Fruit fly (Drosophila melanogaster) whole organism, embryonic: Measurements from ENCODE around the gene cdi.

Experiments used
- ATbp ChIP-seq: fragments of 200-800 bp; sonication (Bioruptor generic); optimal IDR thresholded peaks from 2 replicates; lab custom pipeline; 2017; ENCODE audit warnings: missing biosample characterization, mild to moderate bottlenecking, missing genetic modification characterization, missing genetic modification reagents
- BEAF-32 ChIP-seq: fragments of 200-800 bp; sonication (Bioruptor generic); optimal IDR thresholded peaks from 3 replicates; lab custom pipeline; 2017; ENCODE audit warnings: missing biosample characterization, missing genetic modification characterization, mild to moderate bottlenecking, moderate library complexity, missing genetic modification reagents
- CG11247 ChIP-seq: fragments of 200-800 bp; sonication (Bioruptor generic); IDR thresholded peaks from 2 replicates; pipeline ENCODE4 v1.3.6; 2022; ENCODE audit warnings: missing biosample characterization, missing genetic modification characterization
- CG11695 ChIP-seq: fragments of 200-800 bp; sonication (Bioruptor generic); IDR thresholded peaks from 3 replicates; pipeline ENCODE4 v1.3.6; 2022; ENCODE audit warnings: missing biosample characterization, missing genetic modification characterization
- CG12155 ChIP-seq: fragments of 200-800 bp; sonication (Bioruptor generic); optimal IDR thresholded peaks from 3 replicates; lab custom pipeline; 2016; ENCODE audit warnings: missing biosample characterization, missing genetic modification characterization
- CG14050 ChIP-seq: fragments of 200-800 bp; sonication (Bioruptor generic); IDR thresholded peaks from 3 replicates; pipeline ENCODE4 v1.3.6; 2022; ENCODE audit warnings: missing biosample characterization, missing genetic modification characterization
- CG14710 ChIP-seq: fragments of 200-800 bp; sonication (Bioruptor generic); optimal IDR thresholded peaks from 3 replicates; lab custom pipeline; 2019; ENCODE audit warnings: missing biosample characterization, mild to moderate bottlenecking, missing genetic modification characterization, moderate library complexity
- CG17568 ChIP-seq: fragments of 200-800 bp; sonication (Bioruptor generic); optimal IDR thresholded peaks from 2 replicates; lab custom pipeline; 2018; ENCODE audit warnings: missing biosample characterization, mild to moderate bottlenecking, missing genetic modification characterization, moderate library complexity
- CG2199 ChIP-seq: fragments of 200-800 bp; sonication (Bioruptor generic); IDR thresholded peaks from 3 replicates; pipeline ENCODE4 v1.3.6; 2022; ENCODE audit warnings: missing biosample characterization, missing genetic modification characterization
- CG2712 ChIP-seq: fragments of 200-800 bp; optimal IDR thresholded peaks from 3 replicates; lab custom pipeline; 2019; ENCODE audit warnings: missing biosample characterization, mild to moderate bottlenecking, missing genetic modification characterization, moderate library complexity
- CG2875 ChIP-seq: fragments of 200-800 bp; sonication (Bioruptor generic); optimal IDR thresholded peaks from 2 replicates; lab custom pipeline; 2017; ENCODE audit warnings: missing biosample characterization, mild to moderate bottlenecking, missing genetic modification characterization, missing genetic modification reagents
- CG31365 ChIP-seq: fragments of 200-800 bp; sonication (Bioruptor generic); optimal IDR thresholded peaks from 2 replicates; lab custom pipeline; 2018; ENCODE audit warnings: missing biosample characterization, mild to moderate bottlenecking, missing genetic modification characterization
- CG32772 ChIP-seq: fragments of 200-800 bp; sonication (Bioruptor generic); IDR thresholded peaks from 2 replicates; pipeline ENCODE4 v1.3.6; 2022; ENCODE audit warnings: missing biosample characterization, missing genetic modification characterization
- CG34422 ChIP-seq: fragments of 200-800 bp; sonication (Bioruptor generic); IDR thresholded peaks from 3 replicates; pipeline ENCODE4 v1.3.6; 2022; ENCODE audit warnings: missing biosample characterization, missing genetic modification characterization
- CG3838 ChIP-seq: fragments of 200-800 bp; sonication (Bioruptor generic); optimal IDR thresholded peaks from 3 replicates; lab custom pipeline; 2016; ENCODE audit warnings: missing biosample characterization, missing genetic modification characterization
- CG3995 ChIP-seq: fragments of 200-800 bp; sonication (Bioruptor generic); optimal IDR thresholded peaks from 3 replicates; lab custom pipeline; 2016; ENCODE audit warnings: missing biosample characterization, missing genetic modification characterization
- CG4328 ChIP-seq: fragments of 200-800 bp; sonication (Bioruptor generic); optimal IDR thresholded peaks from 3 replicates; lab custom pipeline; 2017; ENCODE audit warnings: missing biosample characterization, missing genetic modification reagents, missing genetic modification characterization
- CG7786 ChIP-seq: fragments of 200-800 bp; sonication (Bioruptor generic); optimal IDR thresholded peaks from 2 replicates; lab custom pipeline; 2016; ENCODE audit warnings: missing biosample characterization, missing genetic modification characterization
- CG8478 ChIP-seq: fragments of >200 bp; optimal IDR thresholded peaks from 2 replicates; lab custom pipeline; 2018
- CG9609 ChIP-seq: fragments of 200-800 bp; sonication (Bioruptor generic); optimal IDR thresholded peaks from 3 replicates; lab custom pipeline; 2016; ENCODE audit warnings: missing biosample characterization, missing genetic modification characterization
- D ChIP-seq, 2 experiments: fragments of 200-800 bp in 1 of 2; fragments of >200 bp in 1 of 2; sonication (Bioruptor generic) in 1 of 2; optimal IDR thresholded peaks; 2 replicates in 1 of 2; 3 replicates in 1 of 2; lab custom pipeline; 2017; ENCODE audit warnings: mild to moderate bottlenecking in 1 of 2, missing biosample characterization in 1 of 2, missing genetic modification characterization in 1 of 2, missing genetic modification reagents in 1 of 2
- Dp ChIP-seq: fragments of 200-800 bp; sonication (Bioruptor generic); optimal IDR thresholded peaks from 2 replicates; lab custom pipeline; 2018; ENCODE audit warnings: missing biosample characterization, mild to moderate bottlenecking, missing genetic modification characterization, moderate library complexity
- ERR ChIP-seq: fragments of 200-800 bp; sonication (Bioruptor generic); optimal IDR thresholded peaks from 2 replicates; lab custom pipeline; 2016; ENCODE audit warnings: missing biosample characterization, missing genetic modification characterization
- Fer3 ChIP-seq: fragments of 200-800 bp; sonication (Bioruptor generic); optimal IDR thresholded peaks from 2 replicates; lab custom pipeline; 2018; ENCODE audit warnings: missing biosample characterization, mild to moderate bottlenecking, missing genetic modification characterization, moderate library complexity
- H15 ChIP-seq: fragments of 200-800 bp; sonication (Bioruptor generic); IDR thresholded peaks from 3 replicates; pipeline ENCODE4 v1.3.6; 2022; ENCODE audit warnings: missing biosample characterization, missing genetic modification characterization
- HLH54F ChIP-seq: fragments of 200-800 bp; sonication (Bioruptor generic); optimal IDR thresholded peaks from 3 replicates; lab custom pipeline; 2016; ENCODE audit warnings: missing biosample characterization, missing genetic modification characterization
- Hmr ChIP-seq: fragments of 200-800 bp; sonication (Bioruptor generic); optimal IDR thresholded peaks from 3 replicates; lab custom pipeline; 2017; ENCODE audit warnings: mild to moderate bottlenecking, missing biosample characterization, missing genetic modification reagents, missing genetic modification characterization
- Lpt ChIP-seq: fragments of >200 bp; optimal IDR thresholded peaks from 2 replicates; lab custom pipeline; 2018; ENCODE audit warnings: missing biosample characterization, missing genetic modification characterization
- MBD-R2 ChIP-seq: fragments of 200-800 bp; sonication (Bioruptor generic); IDR thresholded peaks from 2 replicates; pipeline ENCODE4 v1.3.6; 2022; ENCODE audit warnings: missing biosample characterization, missing genetic modification characterization
- Mrtf ChIP-seq: fragments of 200-800 bp; sonication (Bioruptor generic); IDR thresholded peaks from 3 replicates; pipeline ENCODE4 v1.3.6; 2022; ENCODE audit warnings: missing biosample characterization, missing genetic modification characterization
- abd-A ChIP-seq: fragments of 200-800 bp; sonication (Bioruptor generic); optimal IDR thresholded peaks from 3 replicates; lab custom pipeline; 2019; ENCODE audit warnings: missing biosample characterization, mild to moderate bottlenecking, missing genetic modification characterization, moderate library complexity
- ara ChIP-seq: fragments of 200-800 bp; sonication (Bioruptor generic); IDR thresholded peaks from 2 replicates; pipeline ENCODE4 v1.3.6; 2022; ENCODE audit warnings: missing biosample characterization, missing genetic modification characterization
- ato ChIP-seq: fragments of 200-800 bp; sonication (Bioruptor generic); IDR thresholded peaks from 2 replicates; pipeline ENCODE4 v1.3.6; 2022; ENCODE audit warnings: missing biosample characterization, missing genetic modification characterization; ENCODE audit not compliant: partially characterized antibody
- bcd ChIP-seq: fragments of 200-800 bp; sonication (Bioruptor generic); optimal IDR thresholded peaks from 2 replicates; lab custom pipeline; 2017; ENCODE audit warnings: missing biosample characterization, mild to moderate bottlenecking, missing genetic modification characterization
- chm ChIP-seq: fragments of 200-800 bp; sonication (Bioruptor generic); IDR thresholded peaks from 2 replicates; pipeline ENCODE4 v1.3.6; 2022; ENCODE audit warnings: missing biosample characterization, missing genetic modification characterization
- crc ChIP-seq: fragments of 200-800 bp; sonication (Bioruptor generic); optimal IDR thresholded peaks from 2 replicates; lab custom pipeline; 2016; ENCODE audit warnings: missing biosample characterization, missing genetic modification characterization
- cwo ChIP-seq: fragments of 200-800 bp; sonication (Bioruptor generic); optimal IDR thresholded peaks from 3 replicates; lab custom pipeline; 2017; ENCODE audit warnings: missing biosample characterization, missing genetic modification characterization, mild to moderate bottlenecking, moderate library complexity, missing genetic modification reagents
- fd102C ChIP-seq: fragments of 200-800 bp; sonication (Bioruptor generic); optimal IDR thresholded peaks from 2 replicates; lab custom pipeline; 2018; ENCODE audit warnings: missing biosample characterization, mild to moderate bottlenecking, missing genetic modification characterization, moderate library complexity
- fd3F ChIP-seq: fragments of 200-800 bp; sonication (Bioruptor generic); optimal IDR thresholded peaks from 2 replicates; lab custom pipeline; 2018; ENCODE audit warnings: missing biosample characterization, mild to moderate bottlenecking, missing genetic modification characterization, moderate library complexity
- gcm ChIP-seq: fragments of 200-800 bp; sonication (Bioruptor generic); optimal IDR thresholded peaks from 2 replicates; lab custom pipeline; 2019; ENCODE audit warnings: missing biosample characterization, mild to moderate bottlenecking, missing genetic modification characterization, moderate library complexity
- klu ChIP-seq: fragments of 200-800 bp; sonication (Bioruptor generic); IDR thresholded peaks from 2 replicates; pipeline ENCODE4 v1.3.6; 2022; ENCODE audit warnings: missing biosample characterization, missing genetic modification characterization
- lilli ChIP-seq: fragments of 200-800 bp; sonication (Bioruptor generic); optimal IDR thresholded peaks from 3 replicates; lab custom pipeline; 2016; ENCODE audit warnings: missing biosample characterization, missing genetic modification characterization
- nerfin-2 ChIP-seq: fragments of 200-800 bp; sonication (Bioruptor generic); IDR thresholded peaks from 2 replicates; pipeline ENCODE4 v1.3.6; 2022; ENCODE audit warnings: missing biosample characterization, missing genetic modification characterization; ENCODE audit not compliant: partially characterized antibody
- org-1 ChIP-seq: fragments of 200-800 bp; sonication (Bioruptor generic); optimal IDR thresholded peaks from 2 replicates; lab custom pipeline; 2017; ENCODE audit warnings: missing biosample characterization, missing genetic modification characterization
- pita ChIP-seq: fragments of 200-800 bp; sonication (Bioruptor generic); optimal IDR thresholded peaks from 2 replicates; lab custom pipeline; 2017; ENCODE audit warnings: missing biosample characterization, mild to moderate bottlenecking, missing genetic modification characterization
- schlank ChIP-seq: fragments of 200-800 bp; sonication (Bioruptor generic); optimal IDR thresholded peaks from 2 replicates; lab custom pipeline; 2018; ENCODE audit warnings: missing biosample characterization, mild to moderate bottlenecking, missing genetic modification characterization
- trem ChIP-seq: fragments of 200-800 bp; optimal IDR thresholded peaks from 3 replicates; lab custom pipeline; 2019; ENCODE audit warnings: missing biosample characterization, mild to moderate bottlenecking, missing genetic modification characterization, moderate library complexity
- unc-4 ChIP-seq: fragments of 200-800 bp; sonication (Bioruptor generic); IDR thresholded peaks from 2 replicates; pipeline ENCODE4 v1.3.6; 2022; ENCODE audit warnings: missing biosample characterization, missing genetic modification characterization; ENCODE audit not compliant: partially characterized antibody
- z ChIP-seq: fragments of 200-800 bp; sonication (Bioruptor generic); IDR thresholded peaks from 3 replicates; pipeline ENCODE4 v1.3.6; 2022; ENCODE audit warnings: missing biosample characterization, missing genetic modification characterization

Gene cdi

DNA sequence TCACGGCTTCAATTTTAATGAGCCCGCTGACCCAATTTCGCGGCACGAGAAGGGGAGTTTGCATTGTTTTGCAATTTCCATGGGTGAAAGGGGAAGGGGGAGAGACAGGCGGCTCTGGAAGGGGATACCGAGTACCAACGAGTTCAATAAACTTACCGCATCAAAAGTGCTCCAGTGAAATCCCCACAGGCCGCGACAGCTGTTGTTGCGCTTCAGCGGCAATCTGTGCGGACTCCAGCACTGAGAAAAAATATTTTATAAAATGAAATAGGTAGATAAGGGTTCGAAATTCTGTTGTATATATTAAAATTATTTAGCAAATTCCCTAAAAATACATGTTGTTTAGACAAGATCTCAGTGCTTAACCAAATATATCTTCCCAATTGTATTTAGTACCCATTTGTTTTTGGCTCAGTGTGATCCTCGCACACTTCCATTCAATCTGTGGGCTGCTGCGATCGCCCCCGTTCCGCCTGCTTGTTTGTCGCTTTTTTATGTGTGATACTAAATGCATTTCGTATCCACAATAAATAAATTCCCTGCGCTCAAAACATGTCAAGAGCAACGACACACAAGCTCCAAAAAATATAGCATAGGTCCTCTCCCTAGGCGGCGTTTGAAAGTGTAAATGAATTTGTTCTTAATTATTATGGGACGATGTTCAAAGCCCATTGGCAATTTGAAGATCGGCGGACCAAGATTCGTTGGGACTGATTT lies 98.4 kb downstream of the cdi start (continued):
- TF ChIP-seq z (GFP tag; lab: Robert Waterston, UW) = 0 out of 3 replicates have a peak, but pooled peaks have one; percentile 58
- TF ChIP-seq CG12155 (GFP tag; lab: Kevin White, UChicago) = peak; percentile 33
- peak; percentile 63 for TF ChIP-seq lilli
- TF ChIP-seq H15 (GFP tag; lab: Robert Waterston, UW) = peak; percentile 73; the same call in 2 of the 3 replicates
- peak; percentile 16 for TF ChIP-seq CG3838 (GFP tag; lab: Kevin White, UChicago)
- no peak for TF ChIP-seq CG31365 (tag; lab: Kevin White, UChicago)
- TF ChIP-seq crc (GFP tag; lab: Kevin White, UChicago) = peak; percentile 35
- no peak for TF ChIP-seq pita (GFP tag; lab: Kevin White, UChicago)
- no peak for TF ChIP-seq CG3995 (GFP tag; lab: Kevin White, UChicago)
- peak; percentile 27 for TF ChIP-seq CG17568 (GFP tag; lab: Kevin White, UChicago)
- peak; percentile 84 for TF ChIP-seq CG32772
- TF ChIP-seq Mrtf (GFP tag; lab: Robert Waterston, UW) = peak; percentile 55; the same call in 1 of the 3 replicates
- no peak for TF ChIP-seq BEAF-32 (GFP tag; lab: Kevin White, UChicago)
- TF ChIP-seq CG2712 (tag; lab: Kevin White, UChicago) = peak; percentile 87
- no peak for TF ChIP-seq nerfin-2 (GFP tag; lab: Robert Waterston, UW)
- no peak for TF ChIP-seq schlank (tag; lab: Kevin White, UChicago)
- TF ChIP-seq ato (GFP tag; lab: Robert Waterston, UW) = no peak
- TF ChIP-seq org-1 (GFP tag; lab: Kevin White, UChicago) = peak; percentile 50
- peak; percentile 46 for TF ChIP-seq cwo (GFP tag; lab: Kevin White, UChicago)
- peak; percentile 1 for TF ChIP-seq HLH54F (GFP tag; lab: Kevin White, UChicago)
- peak; percentile 87 for TF ChIP-seq ara (GFP tag; lab: Robert Waterston, UW)
- peak; percentile 84 for TF ChIP-seq ATbp (GFP tag; lab: Kevin White, UChicago)
- TF ChIP-seq ERR (GFP tag; lab: Kevin White, UChicago) = no peak
- peak; percentile 68 for TF ChIP-seq CG14050 (GFP tag; lab: Robert Waterston, UW)
- TF ChIP-seq unc-4 (GFP tag; lab: Robert Waterston, UW) = no peak
- peak; percentile 61 for TF ChIP-seq trem (tag; lab: Kevin White, UChicago)
- peak; percentile 29; the same call in 1 of the 2 replicates for TF ChIP-seq MBD-R2 (GFP tag; lab: Robert Waterston, UW)
- TF ChIP-seq CG9609 (GFP tag; lab: Kevin White, UChicago) = peak; percentile 2
- no peak for TF ChIP-seq CG11247 (GFP tag; lab: Robert Waterston, UW)
- TF ChIP-seq Hmr (GFP tag; lab: Kevin White, UChicago) = no peak
- TF ChIP-seq fd3F = peak; percentile 15
- TF ChIP-seq CG2875 (GFP tag; lab: Kevin White, UChicago) = peak; percentile 84
- no peak for TF ChIP-seq Dp (GFP tag; lab: Kevin White, UChicago)
- TF ChIP-seq CG8478 (lab: Kevin White, UChicago) = no peak
- TF ChIP-seq CG11695 (GFP tag; lab: Robert Waterston, UW) = peak; percentile 62; the same call in 2 of the 3 replicates
- TF ChIP-seq CG4328 (GFP tag; lab: Kevin White, UChicago) = peak; percentile 22
- no peak for TF ChIP-seq abd-A (tag; lab: Kevin White, UChicago)
- TF ChIP-seq chm = no peak
- TF ChIP-seq CG2199 (GFP tag; lab: Robert Waterston, UW) = peak; percentile 82; the same call in 2 of the 3 replicates
- TF ChIP-seq bcd (GFP tag; lab: Kevin White, UChicago) = peak; percentile 74
- 0 out of 2 replicates have a peak, but pooled peaks have one; percentile 38 for TF ChIP-seq klu (GFP tag; lab: Robert Waterston, UW)
- no peak for TF ChIP-seq fd102C
- peak; percentile 27 for TF ChIP-seq CG7786
- peak; percentile 61 for TF ChIP-seq Fer3 (tag; lab: Kevin White, UChicago)
- TF ChIP-seq CG14710 = peak; percentile 80
- peak; percentile 75 for TF ChIP-seq gcm (GFP tag; lab: Kevin White, UChicago)
- TF ChIP-seq D (optimal IDR thresholded peaks at IDR 0.05; lab: Kevin White, UChicago) = no peak
- peak; percentile 84 for TF ChIP-seq D (GFP tag; optimal IDR thresholded peaks at IDR 0.05; lab: Kevin White, UChicago)
- no peak for TF ChIP-seq Lpt
- TF ChIP-seq CG34422 = peak; percentile 69; the same call in 2 of the 3 replicates
